Fruit fly (Drosophila melanogaster) whole organism, embryonic: ENCODE results near the gene Drs.

Experiments used
- ATbp ChIP-seq: fragments of 200-800 bp; sonication (Bioruptor generic); optimal IDR thresholded peaks from 2 replicates; lab custom pipeline; 2017; ENCODE audit warnings: missing biosample characterization, mild to moderate bottlenecking, missing genetic modification characterization, missing genetic modification reagents
- Atf3 ChIP-seq: fragments of 200-800 bp; sonication (Bioruptor generic); optimal IDR thresholded peaks from 3 replicates; lab custom pipeline; 2016; ENCODE audit warnings: missing biosample characterization, missing genetic modification characterization
- CG11695 ChIP-seq: fragments of 200-800 bp; sonication (Bioruptor generic); IDR thresholded peaks from 3 replicates; pipeline ENCODE4 v1.3.6; 2022; ENCODE audit warnings: missing biosample characterization, missing genetic modification characterization
- CG12071 ChIP-seq: fragments of 200-800 bp; sonication (Bioruptor generic); optimal IDR thresholded peaks from 3 replicates; lab custom pipeline; 2018; ENCODE audit warnings: missing biosample characterization, mild to moderate bottlenecking, missing genetic modification characterization
- CG12659 ChIP-seq: fragments of 200-800 bp; sonication (Bioruptor generic); optimal IDR thresholded peaks from 3 replicates; lab custom pipeline; 2017; ENCODE audit warnings: mild to moderate bottlenecking, missing biosample characterization, missing genetic modification reagents, missing genetic modification characterization
- CG12744 ChIP-seq: fragments of 200-800 bp; sonication (Bioruptor generic); optimal IDR thresholded peaks from 2 replicates; lab custom pipeline; 2016; ENCODE audit warnings: missing biosample characterization, missing genetic modification characterization
- CG14014 ChIP-seq: fragments of 200-800 bp; sonication (Bioruptor generic); IDR thresholded peaks from 2 replicates; pipeline ENCODE4 v1.3.6; 2022; ENCODE audit warnings: missing biosample characterization, missing genetic modification characterization
- CG14667 ChIP-seq: fragments of 200-800 bp; sonication (Bioruptor generic); IDR thresholded peaks from 2 replicates; pipeline ENCODE4 v1.3.6; 2022; ENCODE audit warnings: missing biosample characterization, missing genetic modification characterization
- CG1603 ChIP-seq: fragments of 200-800 bp; sonication (Bioruptor generic); optimal IDR thresholded peaks from 2 replicates; lab custom pipeline; 2019; ENCODE audit warnings: missing biosample characterization, mild to moderate bottlenecking, missing genetic modification characterization, moderate library complexity
- CG16863 ChIP-seq: fragments of 200-800 bp; sonication (Bioruptor generic); optimal IDR thresholded peaks from 3 replicates; lab custom pipeline; 2016; ENCODE audit warnings: missing biosample characterization, missing genetic modification characterization
- CG17912 ChIP-seq: fragments of 200-800 bp; sonication (Bioruptor generic); optimal IDR thresholded peaks from 2 replicates; lab custom pipeline; 2018; ENCODE audit warnings: missing biosample characterization, mild to moderate bottlenecking, missing genetic modification characterization
- CG2889 ChIP-seq: fragments of 200-800 bp; sonication (Bioruptor generic); IDR thresholded peaks from 3 replicates; pipeline ENCODE4 v1.3.6; 2022; ENCODE audit warnings: missing biosample characterization, missing genetic modification characterization
- CG30020 ChIP-seq: fragments of 200-800 bp; optimal IDR thresholded peaks from 2 replicates; lab custom pipeline; 2019; ENCODE audit warnings: missing biosample characterization, mild to moderate bottlenecking, missing genetic modification characterization, moderate library complexity
- CG3281 ChIP-seq: fragments of 200-800 bp; sonication (Bioruptor generic); optimal IDR thresholded peaks from 3 replicates; lab custom pipeline; 2017; ENCODE audit warnings: missing biosample characterization, mild to moderate bottlenecking, missing genetic modification characterization
- CG33213 ChIP-seq: fragments of 200-800 bp; sonication (Bioruptor generic); optimal IDR thresholded peaks from 3 replicates; lab custom pipeline; 2016; ENCODE audit warnings: missing biosample characterization, missing genetic modification characterization
- CG33557 ChIP-seq: fragments of 200-800 bp; sonication (Bioruptor generic); optimal IDR thresholded peaks from 2 replicates; lab custom pipeline; 2019; ENCODE audit warnings: missing biosample characterization, mild to moderate bottlenecking, missing genetic modification characterization, moderate library complexity
- CG34224 ChIP-seq: fragments of 200-800 bp; sonication (Bioruptor generic); IDR thresholded peaks from 3 replicates; pipeline ENCODE4 v1.3.6; 2022; ENCODE audit warnings: missing biosample characterization, missing genetic modification characterization; ENCODE audit not compliant: partially characterized antibody
- CG3726 ChIP-seq: fragments of 200-800 bp; sonication (Bioruptor generic); IDR thresholded peaks from 3 replicates; pipeline ENCODE4, ENCODE4 v1.3.6; 2022; ENCODE audit warnings: missing biosample characterization, missing genetic modification characterization
- CG4424 ChIP-seq: fragments of 200-800 bp; sonication (Bioruptor generic); optimal IDR thresholded peaks from 3 replicates; lab custom pipeline; 2016; ENCODE audit warnings: missing biosample characterization, missing genetic modification characterization
- CG6654 ChIP-seq: fragments of 200-800 bp; sonication (Bioruptor generic); optimal IDR thresholded peaks from 2 replicates; lab custom pipeline; 2017; ENCODE audit warnings: missing biosample characterization, mild to moderate bottlenecking, missing genetic modification characterization
- CG7271 ChIP-seq: fragments of 200-800 bp; sonication (Bioruptor generic); optimal IDR thresholded peaks from 2 replicates; lab custom pipeline; 2018; ENCODE audit warnings: missing biosample characterization, mild to moderate bottlenecking, missing genetic modification characterization, moderate library complexity
- CG7786 ChIP-seq: fragments of 200-800 bp; sonication (Bioruptor generic); optimal IDR thresholded peaks from 2 replicates; lab custom pipeline; 2016; ENCODE audit warnings: missing biosample characterization, missing genetic modification characterization
- D19B ChIP-seq: fragments of 200-800 bp; sonication (Bioruptor generic); optimal IDR thresholded peaks from 2 replicates; lab custom pipeline; 2017; ENCODE audit warnings: missing biosample characterization, mild to moderate bottlenecking, missing genetic modification characterization
- Dref ChIP-seq: fragments of 200-800 bp; sonication (Bioruptor generic); IDR thresholded peaks from 2 replicates; pipeline ENCODE4 v1.3.6; 2022; ENCODE audit warnings: missing biosample characterization, missing genetic modification characterization
- Ets97D ChIP-seq: fragments of 200-800 bp; sonication (Bioruptor generic); optimal IDR thresholded peaks from 3 replicates; lab custom pipeline; 2016; ENCODE audit warnings: missing biosample characterization, missing genetic modification characterization
- GATAe ChIP-seq: fragments of 200-800 bp; sonication (Bioruptor generic); conservative IDR thresholded peaks from 2 replicates; pipeline ENCODE4 v1.3.6; 2022; ENCODE audit warnings: missing biosample characterization, missing genetic modification characterization
- Lim3 ChIP-seq: fragments of 200-800 bp; sonication (Bioruptor generic); IDR thresholded peaks from 2 replicates; pipeline ENCODE4 v1.3.6; 2022; ENCODE audit warnings: missing biosample characterization, missing genetic modification characterization
- NK7.1 ChIP-seq: fragments of 200-800 bp; sonication (Bioruptor generic); optimal IDR thresholded peaks from 3 replicates; lab custom pipeline; 2016; ENCODE audit warnings: missing biosample characterization, missing genetic modification characterization
- Optix ChIP-seq: fragments of 200-800 bp; sonication (Bioruptor generic); IDR thresholded peaks from 3 replicates; pipeline ENCODE4 v1.3.6; 2022; ENCODE audit warnings: missing biosample characterization, missing genetic modification characterization
- Rx ChIP-seq: fragments of 200-800 bp; sonication (Bioruptor generic); IDR thresholded peaks from 2 replicates; pipeline ENCODE4 v1.3.6; 2022; ENCODE audit warnings: missing biosample characterization, missing genetic modification characterization
- Side ChIP-seq: fragments of 200-800 bp; sonication (Bioruptor generic); optimal IDR thresholded peaks from 2 replicates; lab custom pipeline; 2016; ENCODE audit warnings: missing biosample characterization, missing genetic modification characterization
- az2 ChIP-seq: fragments of 200-800 bp; sonication (Bioruptor generic); optimal IDR thresholded peaks from 3 replicates; lab custom pipeline; 2016; ENCODE audit warnings: missing biosample characterization, missing genetic modification characterization
- bcd ChIP-seq: fragments of 200-800 bp; sonication (Bioruptor generic); optimal IDR thresholded peaks from 2 replicates; lab custom pipeline; 2017; ENCODE audit warnings: missing biosample characterization, mild to moderate bottlenecking, missing genetic modification characterization
- crp ChIP-seq, 2 experiments: fragments of 200-800 bp; sonication (Bioruptor generic); optimal IDR thresholded peaks; 2 replicates in 1 of 2; 3 replicates in 1 of 2; lab custom pipeline; 2017; ENCODE audit warnings: missing biosample characterization in 2 of 2, missing genetic modification characterization in 2 of 2, mild to moderate bottlenecking in 1 of 2, moderate library complexity in 1 of 2
- da ChIP-seq: fragments of 200-800 bp; sonication (Bioruptor generic); optimal IDR thresholded peaks from 2 replicates; lab custom pipeline; 2016; ENCODE audit warnings: missing biosample characterization, missing genetic modification characterization
- dmrt99B ChIP-seq: fragments of 200-800 bp; sonication (Bioruptor generic); optimal IDR thresholded peaks from 2 replicates; lab custom pipeline; 2018; ENCODE audit warnings: missing biosample characterization, mild to moderate bottlenecking, missing genetic modification characterization, moderate library complexity
- ewg ChIP-seq: fragments of 200-800 bp; sonication (Bioruptor generic); optimal IDR thresholded peaks from 3 replicates; lab custom pipeline; 2017; ENCODE audit warnings: mild to moderate bottlenecking, missing biosample characterization, missing genetic modification reagents, missing genetic modification characterization
- fru ChIP-seq: fragments of >200 bp; optimal IDR thresholded peaks from 2 replicates; lab custom pipeline; 2017
- gt ChIP-seq: fragments of 200-800 bp; sonication (Bioruptor generic); IDR thresholded peaks from 2 replicates; pipeline ENCODE4 v1.3.6; 2022; ENCODE audit warnings: missing biosample characterization, missing genetic modification characterization
- hb ChIP-seq: fragments of 200-800 bp; sonication (Bioruptor generic); IDR thresholded peaks from 3 replicates; pipeline ENCODE4 v1.3.6; 2022; ENCODE audit warnings: missing biosample characterization, missing genetic modification characterization; ENCODE audit not compliant: partially characterized antibody
- jing ChIP-seq: fragments of 200-800 bp; sonication (Bioruptor generic); optimal IDR thresholded peaks from 2 replicates; lab custom pipeline; 2018; ENCODE audit warnings: missing biosample characterization, mild to moderate bottlenecking, missing genetic modification characterization
- lilli ChIP-seq: fragments of 200-800 bp; sonication (Bioruptor generic); optimal IDR thresholded peaks from 3 replicates; lab custom pipeline; 2016; ENCODE audit warnings: missing biosample characterization, missing genetic modification characterization
- luna ChIP-seq: fragments of 200-800 bp; sonication (Bioruptor generic); optimal IDR thresholded peaks from 2 replicates; lab custom pipeline; 2016; ENCODE audit warnings: missing biosample characterization, missing genetic modification characterization
- maf-S ChIP-seq: fragments of 200-800 bp; sonication (Bioruptor generic); optimal IDR thresholded peaks from 2 replicates; lab custom pipeline; 2016; ENCODE audit warnings: missing biosample characterization, missing genetic modification characterization
- nmo ChIP-seq: fragments of 200-800 bp; sonication (Bioruptor generic); optimal IDR thresholded peaks from 2 replicates; lab custom pipeline; 2018; ENCODE audit warnings: missing biosample characterization, mild to moderate bottlenecking, missing genetic modification characterization, moderate library complexity
- onecut ChIP-seq: fragments of 200-800 bp; sonication (Bioruptor generic); IDR thresholded peaks from 2 replicates; pipeline ENCODE4 v1.3.6; 2022; ENCODE audit warnings: missing biosample characterization, missing genetic modification characterization
- run ChIP-seq: fragments of 200-800 bp; sonication (Bioruptor generic); optimal IDR thresholded peaks from 3 replicates; lab custom pipeline; 2018; ENCODE audit warnings: missing biosample characterization, mild to moderate bottlenecking, missing genetic modification characterization
- sisA ChIP-seq: fragments of 200-800 bp; sonication (Bioruptor generic); IDR thresholded peaks from 2 replicates; pipeline ENCODE4 v1.3.6; 2022; ENCODE audit warnings: missing biosample characterization, missing genetic modification characterization
- tup ChIP-seq: fragments of 200-800 bp; sonication (Bioruptor generic); optimal IDR thresholded peaks from 2 replicates; lab custom pipeline; 2016; ENCODE audit warnings: missing biosample characterization, mild to moderate bottlenecking, missing genetic modification characterization, moderate library complexity
- unpg ChIP-seq: fragments of 200-800 bp; sonication (Bioruptor generic); optimal IDR thresholded peaks from 3 replicates; lab custom pipeline; 2018; ENCODE audit warnings: missing biosample characterization, mild to moderate bottlenecking, missing genetic modification characterization, moderate library complexity
- zf30C ChIP-seq: fragments of 200-800 bp; sonication (Bioruptor generic); optimal IDR thresholded peaks from 3 replicates; lab custom pipeline; 2018; ENCODE audit warnings: missing biosample characterization, mild to moderate bottlenecking, missing genetic modification characterization

Gene Drs

DNA sequence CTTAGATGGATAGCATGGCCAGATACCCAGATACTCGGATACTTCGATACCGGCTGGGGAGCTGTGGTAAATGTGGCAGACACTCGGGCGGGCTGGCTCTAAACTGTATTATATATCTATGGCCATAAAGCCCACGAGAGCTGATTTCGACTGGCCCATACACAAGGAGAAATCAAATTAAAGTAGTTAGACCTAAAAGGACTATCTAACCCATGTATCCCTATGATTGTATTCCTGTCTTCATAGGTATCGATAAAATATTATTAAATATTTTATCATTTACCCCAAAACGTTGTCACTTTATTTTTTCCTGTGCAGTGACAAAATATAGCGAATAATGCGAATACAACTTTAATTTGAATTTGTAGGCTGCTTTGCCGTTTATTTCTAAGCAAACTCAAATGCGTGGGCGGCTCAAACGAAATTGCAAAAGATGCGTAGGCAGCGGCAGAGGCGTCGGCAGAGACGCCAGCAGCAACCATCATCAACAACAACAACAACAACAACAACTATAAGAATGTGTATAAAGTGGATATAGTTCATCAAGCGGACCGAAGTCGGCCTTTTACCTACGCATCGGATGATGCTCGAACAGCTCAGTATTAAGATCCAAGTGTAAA, 12.6 kb downstream of the Drs start (continued):
- TF ChIP-seq CG16863 (GFP tag; lab: Kevin White, UChicago) (no peak), unpg (peak; percentile 69), CG6654 (GFP tag; lab: Kevin White, UChicago) (no peak), CG11695 (GFP tag; lab: Robert Waterston, UW) (peak; percentile 69), CG7786 (GFP tag; lab: Kevin White, UChicago) (no peak), CG7271 (tag; lab: Kevin White, UChicago) (no peak), CG33213 (GFP tag; lab: Kevin White, UChicago) (no peak), luna (GFP tag; lab: Kevin White, UChicago) (no peak), Optix (GFP tag; lab: Robert Waterston, UW) (no peak), ewg (GFP tag; lab: Kevin White, UChicago) (no peak), lilli (GFP tag; lab: Kevin White, UChicago) (peak; percentile 15), CG3281 (GFP tag; lab: Kevin White, UChicago) (peak; percentile 44), CG4424 (no peak), CG2889 (GFP tag; lab: Robert Waterston, UW) (peak; percentile 47; the same call in 1 of the 3 replicates), dmrt99B (tag; lab: Kevin White, UChicago) (peak; percentile 52), CG14014 (GFP tag; lab: Robert Waterston, UW) (peak; percentile 79), Ets97D (GFP tag; lab: Kevin White, UChicago) (no peak), gt (GFP tag; lab: Robert Waterston, UW) (no peak), NK7.1 (no peak), fru (no peak), onecut (GFP tag; lab: Robert Waterston, UW) (peak; percentile 19), CG30020 (tag; lab: Kevin White, UChicago) (no peak), da (GFP tag; lab: Kevin White, UChicago) (no peak), Lim3 (GFP tag; lab: Robert Waterston, UW) (no peak), Side (GFP tag; lab: Kevin White, UChicago) (no peak), CG34224 (no peak), tup (GFP tag; lab: Kevin White, UChicago) (peak; percentile 6), ATbp (peak; percentile 13), CG1603 (tag; lab: Kevin White, UChicago) (peak; percentile 63), Atf3 (no peak), CG33557 (GFP tag; lab: Kevin White, UChicago) (no peak), CG12659 (GFP tag; lab: Kevin White, UChicago) (no peak), CG14667 (GFP tag; lab: Robert Waterston, UW) (peak; percentile 42; the same call in 1 of the 2 replicates), Dref (GFP tag; lab: Robert Waterston, UW) (no peak), maf-S (GFP tag; lab: Kevin White, UChicago) (no peak), D19B (GFP tag; lab: Kevin White, UChicago) (peak; percentile 6), crp (GFP tag; optimal IDR thresholded peaks at IDR 0.05; lab: Kevin White, UChicago) (no peak), run (tag; lab: Kevin White, UChicago) (no peak), bcd (GFP tag; lab: Kevin White, UChicago) (no peak), az2 (GFP tag; lab: Kevin White, UChicago) (no peak), jing (GFP tag; lab: Kevin White, UChicago) (no peak), zf30C (GFP tag; lab: Kevin White, UChicago) (no peak), Rx (GFP tag; lab: Robert Waterston, UW) (peak; percentile 49; the same call in 1 of the 2 replicates), CG12071 (GFP tag; lab: Kevin White, UChicago) (peak; percentile 33), CG17912 (GFP tag; lab: Kevin White, UChicago) (no peak), hb (GFP tag; lab: Robert Waterston, UW) (no peak), GATAe (GFP tag; lab: Robert Waterston, UW) (no peak), CG12744 (no peak), CG3726 (GFP tag; lab: Robert Waterston, UW) (0 out of 3 replicates have a peak, but pooled peaks have one; percentile 26), sisA (GFP tag; lab: Robert Waterston, UW) (peak; percentile 69), nmo (GFP tag; lab: Kevin White, UChicago) (peak; percentile 21)
